Worm (Caenorhabditis elegans): ENCODE results near the gene B0024.13.

The B0024.13 gene

ce11 chrV:10357467-10357953 is 37.0 kb downstream of the B0024.13 start, which contains the start of gene ceeh-2:
TSS of gene ceeh-2 (minus strand) at chrV:10357903.
- TF ChIP-seq pes-1 (GFP tag; IDR thresholded peaks at IDR 0.05) (no peak), tbx-37 (GFP tag; conservative IDR thresholded peaks at IDR 0.05) (no peak), hmg-4 (GFP tag; optimal IDR thresholded peaks at IDR 0.05) (no peak), scrt-1 (GFP tag; IDR thresholded peaks at IDR 0.05) (no peak), B0310.2 (tag; optimal IDR thresholded peaks at IDR 0.05) (no peak), sea-1 (GFP tag; conservative IDR thresholded peaks at IDR 0.05) (no peak), tra-4 (tag; optimal IDR thresholded peaks at IDR 0.05) (no peak), ceh-36 (tag; optimal IDR thresholded peaks at IDR 0.05) (no peak), flt-1 (GFP tag; IDR thresholded peaks at IDR 0.05) (no peak)

- TF ChIP-seq hmbx-1 (tag; optimal IDR thresholded peaks at IDR 0.05) (no peak), ceh-36 (tag; optimal IDR thresholded peaks at IDR 0.05) (no peak), tbx-11 (GFP tag; IDR thresholded peaks at IDR 0.05) (no peak), scrt-1 (GFP tag; IDR thresholded peaks at IDR 0.05) (no peak), hnd-1 (tag; optimal IDR thresholded peaks at IDR 0.05) (no peak)
Measured at ce11 chrV:10358238-10358637, 37.7 kb downstream of the B0024.13 start, which contains the start of gene ttll-15. TSS of gene ttll-15 (plus strand) at chrV:10358538.

ce11 chrV:10360186-10360585 is 39.7 kb downstream of the B0024.13 start:
- no peak for TF ChIP-seq F13C5.2 (tag; optimal IDR thresholded peaks at IDR 0.05)
- no peak for TF ChIP-seq ceh-36 (tag; optimal IDR thresholded peaks at IDR 0.05)

ce11 chrV:10361830-10362397 is 41.4 kb downstream of the B0024.13 start, which contains the start of gene cash-1:
TSS of gene cash-1 (plus strand) at chrV:10362261.
- TF ChIP-seq tbx-37 (GFP tag; conservative IDR thresholded peaks at IDR 0.05), result no peak
- TF ChIP-seq ceh-13 (GFP tag; optimal IDR thresholded peaks at IDR 0.05), result no peak
- no peak for TF ChIP-seq pes-1 (GFP tag; IDR thresholded peaks at IDR 0.05)
- no peak for TF ChIP-seq sea-1 (GFP tag; conservative IDR thresholded peaks at IDR 0.05)
- TF ChIP-seq B0310.2 (tag; optimal IDR thresholded peaks at IDR 0.05), result no peak
- TF ChIP-seq hnd-1 (tag; optimal IDR thresholded peaks at IDR 0.05), result no peak
- TF ChIP-seq ets-7 (tag; optimal IDR thresholded peaks at IDR 0.05), result no peak
- TF ChIP-seq tbx-11 (GFP tag; IDR thresholded peaks at IDR 0.05), result no peak
- no peak for TF ChIP-seq tra-4 (tag; optimal IDR thresholded peaks at IDR 0.05)
- TF ChIP-seq scrt-1 (GFP tag; IDR thresholded peaks at IDR 0.05), result no peak
- TF ChIP-seq flt-1 (GFP tag; IDR thresholded peaks at IDR 0.05), result no peak
- no peak for TF ChIP-seq ama-1 (optimal IDR thresholded peaks at IDR 0.05)
- no peak for TF ChIP-seq hmbx-1 (tag; optimal IDR thresholded peaks at IDR 0.05)

ce11 chrV:10363834-10364233 is 43.3 kb downstream of the B0024.13 start:
- TF ChIP-seq ets-7 (tag; optimal IDR thresholded peaks at IDR 0.05), result no peak
- no peak for TF ChIP-seq hmg-4 (GFP tag; optimal IDR thresholded peaks at IDR 0.05)
- TF ChIP-seq tbx-11 (GFP tag; IDR thresholded peaks at IDR 0.05), result no peak
- TF ChIP-seq flt-1 (GFP tag; IDR thresholded peaks at IDR 0.05), result no peak
- no peak for TF ChIP-seq ceh-13 (GFP tag; optimal IDR thresholded peaks at IDR 0.05)
- no peak for TF ChIP-seq tbx-37 (GFP tag; conservative IDR thresholded peaks at IDR 0.05)
- TF ChIP-seq scrt-1 (GFP tag; IDR thresholded peaks at IDR 0.05), result no peak
- no peak for TF ChIP-seq hmbx-1 (tag; optimal IDR thresholded peaks at IDR 0.05)

- TF ChIP-seq aly-1 (tag; optimal IDR thresholded peaks at IDR 0.05), result no peak
Measured at ce11 chrV:10368256-10368655, 47.7 kb downstream of the B0024.13 start, which contains the start of gene sri-20. TSS of gene sri-20 (plus strand) at chrV:10368556.

ce11 chrV:10371177-10371576 is 50.7 kb downstream of the B0024.13 start:
- no peak for TF ChIP-seq ceh-36 (tag; optimal IDR thresholded peaks at IDR 0.05)
- TF ChIP-seq tbx-11 (GFP tag; IDR thresholded peaks at IDR 0.05), result no peak
- TF ChIP-seq ceh-13 (GFP tag; optimal IDR thresholded peaks at IDR 0.05), result no peak
- no peak for TF ChIP-seq aly-1 (tag; optimal IDR thresholded peaks at IDR 0.05)

Data from whole organism, early embryonic.